Fruit fly (Drosophila melanogaster): ENCODE results near the gene CG13877.

The CG13877 gene

dm6 chr3L:225120-225519, 7.3 kb downstream of the CG13877 start:
- TF ChIP-seq ab (GFP tag; optimal IDR thresholded peaks at IDR 0.05), result no peak
- TF ChIP-seq CG7372 (GFP tag; IDR thresholded peaks at IDR 0.05), result no peak
- no peak for TF ChIP-seq pho (GFP tag; optimal IDR thresholded peaks at IDR 0.05)
- no peak for TF ChIP-seq CTCF (GFP tag; optimal IDR thresholded peaks at IDR 0.05)
- no peak for TF ChIP-seq inv (GFP tag; IDR thresholded peaks at IDR 0.05; ENCODE audit: partially characterized antibody)
- no peak for TF ChIP-seq CG7786 (GFP tag; optimal IDR thresholded peaks at IDR 0.05)
- no peak for TF ChIP-seq CG18262 (tag; optimal IDR thresholded peaks at IDR 0.05)
- TF ChIP-seq grn (GFP tag; optimal IDR thresholded peaks at IDR 0.05), result no peak
- TF ChIP-seq Fer3 (tag; optimal IDR thresholded peaks at IDR 0.05), result no peak
- TF ChIP-seq CG3847 (GFP tag; IDR thresholded peaks at IDR 0.05), result no peak
- no peak for TF ChIP-seq jigr1 (GFP tag; IDR thresholded peaks at IDR 0.05)
- no peak for TF ChIP-seq CG9437 (GFP tag; optimal IDR thresholded peaks at IDR 0.05)
- TF ChIP-seq CG11560 (tag; IDR thresholded peaks at IDR 0.05), result no peak
- no peak for TF ChIP-seq CG11723 (GFP tag; optimal IDR thresholded peaks at IDR 0.05)
- no peak for TF ChIP-seq CG43689 (GFP tag; IDR thresholded peaks at IDR 0.05)
- no peak for TF ChIP-seq Hmr (GFP tag; optimal IDR thresholded peaks at IDR 0.05)
- TF ChIP-seq CG30020 (tag; optimal IDR thresholded peaks at IDR 0.05), result no peak
- TF ChIP-seq PHDP (tag; optimal IDR thresholded peaks at IDR 0.05), result no peak
- TF ChIP-seq crol (GFP tag; IDR thresholded peaks at IDR 0.05), result no peak
- no peak for TF ChIP-seq CG18599 (GFP tag; optimal IDR thresholded peaks at IDR 0.05)
- TF ChIP-seq yki (optimal IDR thresholded peaks at IDR 0.05), result no peak
- no peak for TF ChIP-seq CG11085 (GFP tag; IDR thresholded peaks at IDR 0.05)
- TF ChIP-seq CG32767 (GFP tag; IDR thresholded peaks at IDR 0.05), result peak; percentile 92
- TF ChIP-seq CG1529 (GFP tag; optimal IDR thresholded peaks at IDR 0.05), result no peak
- TF ChIP-seq CG2116 (GFP tag; optimal IDR thresholded peaks at IDR 0.05), result peak; percentile 0
- no peak for TF ChIP-seq croc (GFP tag; conservative IDR thresholded peaks at IDR 0.05)
- TF ChIP-seq MESR4 (GFP tag; optimal IDR thresholded peaks at IDR 0.05), result no peak
- no peak for TF ChIP-seq Lhr (GFP tag; optimal IDR thresholded peaks at IDR 0.05)
- TF ChIP-seq CG10959 (GFP tag; IDR thresholded peaks at IDR 0.05), result no peak
- no peak for TF ChIP-seq CG32772 (GFP tag; IDR thresholded peaks at IDR 0.05)
- no peak for TF ChIP-seq Poxn (GFP tag; IDR thresholded peaks at IDR 0.05)
- TF ChIP-seq otp (GFP tag; IDR thresholded peaks at IDR 0.05), result no peak
- TF ChIP-seq CG30431 (GFP tag; optimal IDR thresholded peaks at IDR 0.05), result no peak
- no peak for TF ChIP-seq CG2120 (GFP tag; optimal IDR thresholded peaks at IDR 0.05)
- no peak for TF ChIP-seq gsb (GFP tag; IDR thresholded peaks at IDR 0.05)
- no peak for TF ChIP-seq CG13296 (GFP tag; optimal IDR thresholded peaks at IDR 0.05)
- peak; percentile 87 for TF ChIP-seq sqz (GFP tag; optimal IDR thresholded peaks at IDR 0.05)
- 0 out of 2 replicates have a peak, but pooled peaks have one; percentile 33 for TF ChIP-seq Nf-YA (GFP tag; IDR thresholded peaks at IDR 0.05)
- TF ChIP-seq tx (GFP tag; optimal IDR thresholded peaks at IDR 0.05), result no peak
- TF ChIP-seq CG7963 (GFP tag; IDR thresholded peaks at IDR 0.05; ENCODE audit: partially characterized antibody), result no peak
- no peak for TF ChIP-seq exex (tag; optimal IDR thresholded peaks at IDR 0.05)
- no peak for TF ChIP-seq Max (GFP tag; optimal IDR thresholded peaks at IDR 0.05)
- TF ChIP-seq chinmo (GFP tag; IDR thresholded peaks at IDR 0.05; ENCODE audit: partially characterized antibody), result peak; percentile 44; the same call in 1 of the 4 replicates
- TF ChIP-seq CG3065 (GFP tag; optimal IDR thresholded peaks at IDR 0.05), result no peak
- no peak for TF ChIP-seq CG8281 (tag; optimal IDR thresholded peaks at IDR 0.05)
- no peak for TF ChIP-seq CG10462 (GFP tag; optimal IDR thresholded peaks at IDR 0.05)
- TF ChIP-seq Med (GFP tag), result no peak
- peak; percentile 26 for TF ChIP-seq CG15479 (GFP tag; optimal IDR thresholded peaks at IDR 0.05)
- peak in 1 of 2 experiments; percentile 91 for TF ChIP-seq Pdp1 (GFP tag; optimal IDR thresholded peaks at IDR 0.05)
- peak; percentile 12 for TF ChIP-seq BtbVII (GFP tag; optimal IDR thresholded peaks at IDR 0.05)
- TF ChIP-seq toy (GFP tag; IDR thresholded peaks at IDR 0.05), result no peak
- peak; percentile 58; the same call in 1 of the 3 replicates for TF ChIP-seq CG2199 (GFP tag; IDR thresholded peaks at IDR 0.05)
- TF ChIP-seq Hr3 (GFP tag; optimal IDR thresholded peaks at IDR 0.05), result no peak
